Fruit fly (Drosophila melanogaster) whole organism, embryonic: ENCODE results near the gene CG31327.

Source experiments
- Asciz ChIP-seq: fragments of 200-800 bp; sonication (Bioruptor generic); optimal IDR thresholded peaks from 2 replicates; lab custom pipeline; 2017; ENCODE audit warnings: missing biosample characterization, mild to moderate bottlenecking, missing genetic modification characterization, missing genetic modification reagents
- Bgb ChIP-seq: fragments of 200-800 bp; sonication (Bioruptor generic); IDR thresholded peaks from 2 replicates; pipeline ENCODE4 v1.3.6; 2022; ENCODE audit warnings: missing biosample characterization, missing genetic modification characterization; ENCODE audit not compliant: partially characterized antibody
- CG11398 ChIP-seq: fragments of 200-800 bp; sonication (Bioruptor generic); optimal IDR thresholded peaks from 2 replicates; lab custom pipeline; 2016; ENCODE audit warnings: missing biosample characterization, missing genetic modification characterization
- CG12299 ChIP-seq: fragments of 200-800 bp; sonication (Bioruptor generic); optimal IDR thresholded peaks from 2 replicates; lab custom pipeline; 2018; ENCODE audit warnings: missing biosample characterization, mild to moderate bottlenecking, missing genetic modification characterization
- CG13775 ChIP-seq: fragments of 200-800 bp; sonication (Bioruptor generic); optimal IDR thresholded peaks from 3 replicates; lab custom pipeline; 2017; ENCODE audit warnings: missing biosample characterization, mild to moderate bottlenecking, missing genetic modification characterization
- CG13894 ChIP-seq: fragments of 200-800 bp; sonication (Bioruptor generic); optimal IDR thresholded peaks from 3 replicates; lab custom pipeline; 2018; ENCODE audit warnings: missing biosample characterization, mild to moderate bottlenecking, missing genetic modification characterization, moderate library complexity
- CG15011 ChIP-seq: fragments of 200-800 bp; sonication (Bioruptor generic); optimal IDR thresholded peaks from 3 replicates; lab custom pipeline; 2018; ENCODE audit warnings: missing biosample characterization, mild to moderate bottlenecking, missing genetic modification characterization
- CG15696 ChIP-seq: fragments of 200-800 bp; sonication (Bioruptor generic); optimal IDR thresholded peaks from 2 replicates; lab custom pipeline; 2019; ENCODE audit warnings: missing biosample characterization, mild to moderate bottlenecking, missing genetic modification characterization, moderate library complexity
- CG17385 ChIP-seq: fragments of 200-800 bp; sonication (Bioruptor generic); optimal IDR thresholded peaks from 3 replicates; lab custom pipeline; 2018; ENCODE audit warnings: missing biosample characterization, mild to moderate bottlenecking, missing genetic modification characterization
- CG18262 ChIP-seq: fragments of 200-800 bp; optimal IDR thresholded peaks from 3 replicates; lab custom pipeline; 2019; ENCODE audit warnings: missing biosample characterization, mild to moderate bottlenecking, missing genetic modification characterization, moderate library complexity
- CG2120 ChIP-seq: fragments of 200-800 bp; sonication (Bioruptor generic); optimal IDR thresholded peaks from 3 replicates; lab custom pipeline; 2016; ENCODE audit warnings: missing biosample characterization, missing genetic modification characterization
- CG30403 ChIP-seq: fragments of 200-800 bp; sonication (Bioruptor generic); optimal IDR thresholded peaks from 3 replicates; lab custom pipeline; 2016; ENCODE audit warnings: missing biosample characterization, missing genetic modification characterization
- CG3847 ChIP-seq: fragments of 200-800 bp; sonication (Bioruptor generic); IDR thresholded peaks from 2 replicates; pipeline ENCODE4 v1.3.6; 2022; ENCODE audit warnings: missing biosample characterization, missing genetic modification characterization
- CG4360 ChIP-seq: fragments of 200-800 bp; sonication (Bioruptor generic); IDR thresholded peaks from 2 replicates; pipeline ENCODE4 v1.3.6; 2022; ENCODE audit warnings: missing biosample characterization, missing genetic modification characterization
- CG6689 ChIP-seq: fragments of 200-800 bp; sonication (Bioruptor generic); IDR thresholded peaks from 2 replicates; pipeline ENCODE4 v1.3.6; 2022; ENCODE audit warnings: missing biosample characterization, missing genetic modification characterization
- CG9215 ChIP-seq: fragments of 200-800 bp; sonication (Bioruptor generic); IDR thresholded peaks from 2 replicates; pipeline ENCODE4 v1.3.6; 2022; ENCODE audit warnings: missing biosample characterization, missing genetic modification characterization
- CG9817 ChIP-seq: fragments of 200-800 bp; sonication (Bioruptor generic); optimal IDR thresholded peaks from 2 replicates; lab custom pipeline; 2018; ENCODE audit warnings: missing biosample characterization, mild to moderate bottlenecking, missing genetic modification characterization, moderate library complexity
- CG9932 ChIP-seq: fragments of 200-800 bp; sonication (Bioruptor generic); IDR thresholded peaks from 2 replicates; pipeline ENCODE4 v1.3.6; 2022; ENCODE audit warnings: missing biosample characterization, missing genetic modification characterization
- CoRest ChIP-seq: fragments of 200-800 bp; sonication (Bioruptor generic); optimal IDR thresholded peaks from 3 replicates; lab custom pipeline; 2018; ENCODE audit warnings: missing biosample characterization, mild to moderate bottlenecking, missing genetic modification characterization, moderate library complexity
- D ChIP-seq, 2 experiments: fragments of 200-800 bp in 1 of 2; fragments of >200 bp in 1 of 2; sonication (Bioruptor generic) in 1 of 2; optimal IDR thresholded peaks; 2 replicates in 1 of 2; 3 replicates in 1 of 2; lab custom pipeline; 2017; ENCODE audit warnings: mild to moderate bottlenecking in 1 of 2, missing biosample characterization in 1 of 2, missing genetic modification characterization in 1 of 2, missing genetic modification reagents in 1 of 2
- D19A ChIP-seq: fragments of 200-800 bp; optimal IDR thresholded peaks from 3 replicates; lab custom pipeline; 2019; ENCODE audit warnings: missing biosample characterization, mild to moderate bottlenecking, missing genetic modification characterization, moderate library complexity
- Dll ChIP-seq: fragments of 200-800 bp; sonication (Bioruptor generic); IDR thresholded peaks from 4 replicates; pipeline ENCODE4 v1.3.6; 2022; ENCODE audit warnings: missing biosample characterization, missing genetic modification characterization; ENCODE audit not compliant: partially characterized antibody
- Drgx ChIP-seq: fragments of 200-800 bp; sonication (Bioruptor generic); IDR thresholded peaks from 2 replicates; pipeline ENCODE4 v1.3.6; 2022; ENCODE audit warnings: missing biosample characterization, missing genetic modification characterization
- Hr39 ChIP-seq: fragments of >200 bp; optimal IDR thresholded peaks from 2 replicates; lab custom pipeline; 2017
- Kr ChIP-seq: fragments of 200-800 bp; sonication (Bioruptor generic); optimal IDR thresholded peaks from 2 replicates; lab custom pipeline; 2017; ENCODE audit warnings: missing biosample characterization, mild to moderate bottlenecking, missing genetic modification characterization
- Oaz ChIP-seq: fragments of 200-800 bp; sonication (Bioruptor generic); IDR thresholded peaks from 2 replicates; pipeline ENCODE4 v1.3.6; 2022; ENCODE audit warnings: missing biosample characterization, missing genetic modification characterization
- Rx ChIP-seq: fragments of 200-800 bp; sonication (Bioruptor generic); IDR thresholded peaks from 2 replicates; pipeline ENCODE4 v1.3.6; 2022; ENCODE audit warnings: missing biosample characterization, missing genetic modification characterization
- Sry-δ ChIP-seq: fragments of 200-800 bp; sonication (Bioruptor generic); optimal IDR thresholded peaks from 2 replicates; lab custom pipeline; 2016; ENCODE audit warnings: missing biosample characterization, missing genetic modification characterization
- aop ChIP-seq: fragments of 200-800 bp; sonication (Bioruptor generic); IDR thresholded peaks from 2 replicates; pipeline ENCODE4 v1.3.6; 2022; ENCODE audit warnings: missing biosample characterization, missing genetic modification characterization
- bbx ChIP-seq: fragments of 200-800 bp; sonication (Bioruptor generic); IDR thresholded peaks from 2 replicates; pipeline ENCODE4 v1.3.6; 2022; ENCODE audit warnings: missing biosample characterization, missing genetic modification characterization; ENCODE audit not compliant: partially characterized antibody
- cad ChIP-seq: fragments of >200 bp; optimal IDR thresholded peaks from 2 replicates; lab custom pipeline; 2017; ENCODE audit warnings: missing biosample characterization, missing genetic modification characterization
- ci ChIP-seq: fragments of 200-800 bp; sonication (Bioruptor generic); IDR thresholded peaks from 3 replicates; pipeline ENCODE4 v1.3.6; 2022; ENCODE audit warnings: missing biosample characterization, missing genetic modification characterization
- dati ChIP-seq: fragments of 200-800 bp; sonication (Bioruptor generic); IDR thresholded peaks from 2 replicates; pipeline ENCODE4 v1.3.6; 2022; ENCODE audit warnings: missing biosample characterization, missing genetic modification characterization
- disco-r ChIP-seq: fragments of 200-800 bp; sonication (Bioruptor generic); optimal IDR thresholded peaks from 2 replicates; lab custom pipeline; 2016; ENCODE audit warnings: missing biosample characterization, missing genetic modification characterization
- dmrt99B ChIP-seq: fragments of 200-800 bp; sonication (Bioruptor generic); optimal IDR thresholded peaks from 2 replicates; lab custom pipeline; 2018; ENCODE audit warnings: missing biosample characterization, mild to moderate bottlenecking, missing genetic modification characterization, moderate library complexity
- dysf ChIP-seq: fragments of 200-800 bp; sonication (Bioruptor generic); IDR thresholded peaks from 3 replicates; pipeline ENCODE4 v1.3.6; 2022; ENCODE audit warnings: missing biosample characterization, missing genetic modification characterization
- gcm ChIP-seq: fragments of 200-800 bp; sonication (Bioruptor generic); optimal IDR thresholded peaks from 2 replicates; lab custom pipeline; 2019; ENCODE audit warnings: missing biosample characterization, mild to moderate bottlenecking, missing genetic modification characterization, moderate library complexity
- gem ChIP-seq: fragments of 200-800 bp; sonication (Bioruptor generic); optimal IDR thresholded peaks from 2 replicates; lab custom pipeline; 2019; ENCODE audit warnings: missing biosample characterization, mild to moderate bottlenecking, missing genetic modification characterization, moderate library complexity
- gt ChIP-seq: fragments of 200-800 bp; sonication (Bioruptor generic); IDR thresholded peaks from 2 replicates; pipeline ENCODE4 v1.3.6; 2022; ENCODE audit warnings: missing biosample characterization, missing genetic modification characterization
- nerfin-2 ChIP-seq: fragments of 200-800 bp; sonication (Bioruptor generic); IDR thresholded peaks from 2 replicates; pipeline ENCODE4 v1.3.6; 2022; ENCODE audit warnings: missing biosample characterization, missing genetic modification characterization; ENCODE audit not compliant: partially characterized antibody
- p53 ChIP-seq: fragments of 200-800 bp; sonication (Bioruptor generic); optimal IDR thresholded peaks from 2 replicates; lab custom pipeline; 2016; ENCODE audit warnings: missing biosample characterization, missing genetic modification characterization
- pros ChIP-seq: fragments of 200-800 bp; sonication (Bioruptor generic); optimal IDR thresholded peaks from 3 replicates; lab custom pipeline; 2019; ENCODE audit warnings: missing biosample characterization, mild to moderate bottlenecking, missing genetic modification characterization, moderate library complexity
- repo ChIP-seq: fragments of 200-800 bp; sonication (Bioruptor generic); optimal IDR thresholded peaks from 2 replicates; lab custom pipeline; 2016; ENCODE audit warnings: missing biosample characterization, missing genetic modification characterization
- rib ChIP-seq: fragments of 200-800 bp; sonication (Bioruptor generic); IDR thresholded peaks from 2 replicates; pipeline ENCODE4 v1.3.6; 2022; ENCODE audit warnings: missing biosample characterization, missing genetic modification characterization
- sim ChIP-seq: fragments of 200-800 bp; sonication (Bioruptor generic); IDR thresholded peaks from 2 replicates; pipeline ENCODE4 v1.3.6; 2022; ENCODE audit warnings: missing biosample characterization, missing genetic modification characterization
- slbo ChIP-seq: fragments of 200-800 bp; sonication (Bioruptor generic); IDR thresholded peaks from 2 replicates; pipeline ENCODE4 v1.3.6; 2022; ENCODE audit warnings: missing biosample characterization, missing genetic modification characterization
- tap ChIP-seq: fragments of 200-800 bp; optimal IDR thresholded peaks from 3 replicates; lab custom pipeline; 2019; ENCODE audit warnings: missing biosample characterization, mild to moderate bottlenecking, missing genetic modification characterization, moderate library complexity
- tna ChIP-seq: fragments of 200-800 bp; sonication (Bioruptor generic); IDR thresholded peaks from 2 replicates; pipeline ENCODE4 v1.3.6; 2022; ENCODE audit warnings: missing biosample characterization, missing genetic modification characterization; ENCODE audit not compliant: partially characterized antibody
- vnd ChIP-seq: fragments of 200-800 bp; sonication (Bioruptor generic); IDR thresholded peaks from 3 replicates; pipeline ENCODE4 v1.3.6; 2022; ENCODE audit warnings: missing biosample characterization, missing genetic modification characterization; ENCODE audit not compliant: partially characterized antibody
- wor ChIP-seq: fragments of 200-800 bp; sonication (Bioruptor generic); IDR thresholded peaks from 2 replicates; pipeline ENCODE4 v1.3.6; 2022; ENCODE audit warnings: missing biosample characterization, missing genetic modification characterization

The CG31327 gene

DNA sequence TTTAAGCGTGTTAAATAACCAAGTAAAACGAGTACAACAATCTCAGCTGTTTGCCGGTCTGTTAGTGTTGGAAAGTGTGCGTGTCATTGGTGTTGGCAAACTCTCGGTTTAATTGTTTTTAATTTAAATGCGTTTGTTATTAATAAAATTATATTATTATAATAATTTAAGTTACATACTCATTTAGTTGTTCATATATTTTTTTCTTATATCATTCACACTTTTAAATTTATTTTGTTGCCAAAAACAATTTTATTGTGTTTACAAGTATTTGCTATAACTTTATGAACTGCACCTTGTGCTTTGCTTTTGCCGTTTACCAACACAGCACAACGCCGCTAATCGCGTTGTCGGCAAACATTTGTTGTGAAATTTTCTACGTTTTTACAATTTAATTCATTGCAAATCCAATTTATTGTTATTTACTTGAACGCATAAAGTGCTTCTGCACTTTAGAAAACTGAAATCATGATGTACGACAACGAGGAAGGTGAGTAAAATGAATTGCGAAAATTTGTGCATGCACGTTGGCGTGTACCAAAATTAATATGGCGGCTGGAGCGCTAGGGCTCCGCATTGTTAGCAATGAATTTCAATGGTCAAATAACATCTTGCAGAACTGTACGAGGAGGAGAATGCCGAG lies 34.5 kb downstream of the CG31327 start, which contains the start of the genes 140up and Polr2B (continued):
- TF ChIP-seq p53 (GFP tag; lab: Kevin White, UChicago) (peak; percentile 2), CG11398 (GFP tag; lab: Kevin White, UChicago) (peak; percentile 49), CG13775 (GFP tag; lab: Kevin White, UChicago) (peak; percentile 95), CG15696 (tag; lab: Kevin White, UChicago) (peak; percentile 93), tna (no peak), Bgb (GFP tag; lab: Robert Waterston, UW) (no peak), pros (GFP tag; lab: Kevin White, UChicago) (no peak), gt (peak; percentile 78), CG30403 (peak; percentile 97), dysf (GFP tag; lab: Robert Waterston, UW) (peak; percentile 95), tap (tag; lab: Kevin White, UChicago) (peak; percentile 88), Dll (GFP tag; lab: Robert Waterston, UW) (0 out of 4 replicates have a peak, but pooled peaks have one; percentile 27), D19A (peak; percentile 85), disco-r (GFP tag; lab: Kevin White, UChicago) (peak; percentile 1), Drgx (GFP tag; lab: Robert Waterston, UW) (peak; percentile 83), nerfin-2 (GFP tag; lab: Robert Waterston, UW) (no peak), Asciz (peak; percentile 83), repo (GFP tag; lab: Kevin White, UChicago) (peak; percentile 11), CG17385 (GFP tag; lab: Kevin White, UChicago) (peak; percentile 89), CG4360 (GFP tag; lab: Robert Waterston, UW) (peak; percentile 52; the same call in 1 of the 2 replicates), gem (tag; lab: Kevin White, UChicago) (peak; percentile 97), rib (peak; percentile 92), gcm (peak; percentile 89), bbx (GFP tag; lab: Robert Waterston, UW) (no peak), CG18262 (tag; lab: Kevin White, UChicago) (peak; percentile 92), Hr39 (lab: Kevin White, UChicago) (no peak), wor (GFP tag; lab: Robert Waterston, UW) (peak; percentile 88), CG3847 (peak; percentile 97), D (optimal IDR thresholded peaks at IDR 0.05; lab: Kevin White, UChicago) (no peak), D (GFP tag; optimal IDR thresholded peaks at IDR 0.05; lab: Kevin White, UChicago) (peak; percentile 84), CG2120 (peak; percentile 92), CG9817 (tag; lab: Kevin White, UChicago) (peak; percentile 95), dati (GFP tag; lab: Robert Waterston, UW) (peak; percentile 72), aop (no peak), CG9215 (GFP tag; lab: Robert Waterston, UW) (peak; percentile 94), CG12299 (tag; lab: Kevin White, UChicago) (peak; percentile 86), ci (GFP tag; lab: Robert Waterston, UW) (peak; percentile 84), CG6689 (peak; percentile 95), dmrt99B (tag; lab: Kevin White, UChicago) (peak; percentile 90), Kr (GFP tag; lab: Kevin White, UChicago) (no peak), Oaz (peak; percentile 63), CG9932 (GFP tag; lab: Robert Waterston, UW) (peak; percentile 97), CG15011 (GFP tag; lab: Kevin White, UChicago) (peak; percentile 84), cad (no peak), Rx (GFP tag; lab: Robert Waterston, UW) (peak; percentile 82), slbo (GFP tag; lab: Robert Waterston, UW) (peak; percentile 97), CG13894 (peak; percentile 86), sim (GFP tag; lab: Robert Waterston, UW) (0 out of 2 replicates have a peak, but pooled peaks have one; percentile 27), vnd (GFP tag; lab: Robert Waterston, UW) (no peak), CoRest (peak; percentile 97), Sry-δ (peak; percentile 34)
